Worm (Caenorhabditis elegans) whole organism, young adult: ENCODE measurements around the gene K02E7.11.

Experiments used
- F33H1.4 ChIP-seq: fragments of 200-800 bp; sonication (Bioruptor generic); IDR thresholded peaks from 2 replicates; pipeline ENCODE4 v1.3.6; 2022; ENCODE audit warnings: missing genetic modification reagents, missing genetic modification characterization, missing compliant biosample characterization
- F52B5.7 ChIP-seq: sonication (generic microtip); optimal IDR thresholded peaks from 2 replicates; lab custom pipeline; 2016; ENCODE audit warnings: mild to moderate bottlenecking, missing genetic modification characterization, missing compliant biosample characterization
- K12H6.12 ChIP-seq: fragments of 200-800 bp; sonication (Bioruptor generic); optimal IDR thresholded peaks from 2 replicates; lab custom pipeline; 2018; ENCODE audit warnings: mild to moderate bottlenecking, missing genetic modification characterization, missing compliant biosample characterization
- T07F8.4 ChIP-seq: sonication (generic microtip); optimal IDR thresholded peaks from 2 replicates; lab custom pipeline; 2016; ENCODE audit warnings: mild to moderate bottlenecking, missing genetic modification characterization, moderate library complexity, missing compliant biosample characterization
- Y79H2A.3 ChIP-seq: fragments of 200-800 bp; sonication (Bioruptor generic); conservative IDR thresholded peaks from 2 replicates; pipeline ENCODE4 v1.3.6; 2022; ENCODE audit warnings: missing genetic modification reagents, missing genetic modification characterization, missing compliant biosample characterization
- Y95B8A.8 ChIP-seq: fragments of 200-800 bp; sonication (Bioruptor generic); IDR thresholded peaks from 2 replicates; pipeline ENCODE4 v1.3.6; 2022; ENCODE audit warnings: missing genetic modification reagents, missing genetic modification characterization, missing compliant biosample characterization
- aptf-3 ChIP-seq: fragments of 200-800 bp; sonication (Bioruptor generic); IDR thresholded peaks from 2 replicates; pipeline ENCODE4 v1.3.6; 2022; ENCODE audit warnings: missing genetic modification characterization, missing compliant biosample characterization
- attf-3 ChIP-seq: fragments of 200-800 bp; sonication (Bioruptor generic); conservative IDR thresholded peaks from 2 replicates; pipeline ENCODE4 v1.3.6; 2022; ENCODE audit warnings: missing genetic modification reagents, missing genetic modification characterization, missing compliant biosample characterization
- attf-6 ChIP-seq: fragments of 200-800 bp; sonication (Bioruptor generic); IDR thresholded peaks from 2 replicates; pipeline ENCODE4 v1.3.6; 2022; ENCODE audit warnings: missing genetic modification reagents, missing genetic modification characterization, missing compliant biosample characterization
- ceh-79 ChIP-seq: sonication (generic microtip); optimal IDR thresholded peaks from 2 replicates; lab custom pipeline; 2017; ENCODE audit warnings: mild to moderate bottlenecking, missing genetic modification characterization, missing compliant biosample characterization
- chd-7 ChIP-seq: sonication (generic microtip); optimal IDR thresholded peaks from 2 replicates; lab custom pipeline; 2016; ENCODE audit warnings: mild to moderate bottlenecking, missing genetic modification characterization, moderate library complexity, missing compliant biosample characterization
- egrh-3 ChIP-seq: fragments of 200-800 bp; sonication (Bioruptor generic); IDR thresholded peaks from 2 replicates; pipeline ENCODE4 v1.3.6; 2022; ENCODE audit warnings: missing genetic modification reagents, missing genetic modification characterization, missing compliant biosample characterization
- ets-4 ChIP-seq: fragments of 200-800 bp; sonication (Bioruptor generic); optimal IDR thresholded peaks from 2 replicates; lab custom pipeline; 2018; ENCODE audit warnings: mild to moderate bottlenecking, missing genetic modification characterization, missing compliant biosample characterization
- gei-17 ChIP-seq: fragments of 200-800 bp; sonication (Bioruptor generic); optimal IDR thresholded peaks from 2 replicates; lab custom pipeline; 2018; ENCODE audit warnings: mild to moderate bottlenecking, missing genetic modification characterization, missing compliant biosample characterization
- hmg-1.2 ChIP-seq: fragments of 200-800 bp; sonication (Bioruptor generic); IDR thresholded peaks from 2 replicates; pipeline ENCODE4 v1.3.6; 2022; ENCODE audit warnings: missing genetic modification reagents, missing genetic modification characterization, missing compliant biosample characterization
- lin-40 ChIP-seq: sonication (generic microtip); optimal IDR thresholded peaks from 2 replicates; lab custom pipeline; 2016; ENCODE audit warnings: missing genetic modification characterization, mild to moderate bottlenecking, missing compliant biosample characterization, missing genotype, missing genetic modification reagents
- lin-54 ChIP-seq: fragments of 200-800 bp; sonication (Bioruptor generic); optimal IDR thresholded peaks from 2 replicates; lab custom pipeline; 2018; ENCODE audit warnings: mild to moderate bottlenecking, missing genetic modification characterization, missing compliant biosample characterization
- lir-1 ChIP-seq: fragments of 200-800 bp; sonication (Bioruptor generic); conservative IDR thresholded peaks from 2 replicates; pipeline ENCODE4 v1.3.6; 2022; ENCODE audit warnings: missing genetic modification reagents, missing genetic modification characterization, missing compliant biosample characterization
- lsl-1 ChIP-seq: fragments of 200-800 bp; sonication (Bioruptor generic); optimal IDR thresholded peaks from 2 replicates; lab custom pipeline; 2018; ENCODE audit warnings: mild to moderate bottlenecking, missing genetic modification characterization, moderate library complexity, missing compliant biosample characterization
- mcd-1 ChIP-seq: fragments of 200-800 bp; sonication (Bioruptor generic); IDR thresholded peaks from 2 replicates; pipeline ENCODE4 v1.3.6; 2022; ENCODE audit warnings: missing genetic modification reagents, missing genetic modification characterization, missing compliant biosample characterization
- pbrm-1 ChIP-seq: fragments of 200-800 bp; sonication (Bioruptor generic); IDR thresholded peaks from 2 replicates; pipeline ENCODE4 v1.3.6; 2022; ENCODE audit warnings: missing genetic modification reagents, missing genetic modification characterization, missing compliant biosample characterization
- pha-4 ChIP-seq: fragments of 150-350 bp; sonication (generic microtip); optimal IDR thresholded peaks from 2 replicates; lab custom pipeline; 2014; ENCODE audit warnings: missing biosample characterization, missing genetic modification reagents, missing genetic modification characterization
- rec-8 ChIP-seq, 2 experiments: sonication (generic microtip); optimal IDR thresholded peaks; 2 replicates each; lab custom pipeline; 2016; ENCODE audit warnings: mild to moderate bottlenecking in 2 of 2, missing genetic modification characterization in 2 of 2, missing genetic modification reagents in 2 of 2, missing genotype in 2 of 2, missing biosample characterization in 1 of 2, missing compliant biosample characterization in 1 of 2, moderate library complexity in 1 of 2
- rpc-1 ChIP-seq, 2 experiments: fragments of 150-350 bp in 1 of 2; sonication (generic microtip) in 1 of 2; optimal IDR thresholded peaks; 2 replicates each; lab custom pipeline; 2014 to 2018; ENCODE audit warnings: missing biosample characterization in 1 of 2, missing genetic modification characterization in 1 of 2, missing genetic modification reagents in 1 of 2, missing genotype in 1 of 2
- sdz-38 ChIP-seq: sonication (generic microtip); optimal IDR thresholded peaks from 2 replicates; lab custom pipeline; 2016; ENCODE audit warnings: missing genotype, missing genetic modification characterization, missing compliant biosample characterization
- sea-2 ChIP-seq: fragments of 200-800 bp; sonication (Bioruptor generic); IDR thresholded peaks from 2 replicates; pipeline ENCODE4 v1.3.6; 2022; ENCODE audit warnings: missing genetic modification characterization, missing compliant biosample characterization
- snpc-1.1 ChIP-seq: sonication (generic microtip); optimal IDR thresholded peaks from 2 replicates; lab custom pipeline; 2017; ENCODE audit warnings: missing genetic modification characterization, mild to moderate bottlenecking, missing compliant biosample characterization, antibody characterized with exemption, moderate library complexity, missing genotype, missing genetic modification reagents; ENCODE audit not compliant: insufficient read depth
- snpc-4 ChIP-seq, 5 experiments: fragments of 150-350 bp in 1 of 5; sonication (generic microtip) in 4 of 5; optimal IDR thresholded peaks; 2 replicates each; lab custom pipeline; 2014 to 2018; ENCODE audit warnings: missing genetic modification characterization in 5 of 5, missing biosample characterization in 3 of 5, antibody characterized with exemption in 2 of 5, mild to moderate bottlenecking in 2 of 5, missing compliant biosample characterization in 2 of 5, missing genotype in 2 of 5, moderate library complexity in 2 of 5, missing genetic modification reagents in 1 of 5
- somi-1 ChIP-seq: fragments of 200-800 bp; sonication (Bioruptor generic); optimal IDR thresholded peaks from 2 replicates; lab custom pipeline; 2018; ENCODE audit warnings: mild to moderate bottlenecking, missing genetic modification characterization, missing compliant biosample characterization
- sptf-2 ChIP-seq: fragments of 200-800 bp; sonication (Bioruptor generic); optimal IDR thresholded peaks from 2 replicates; lab custom pipeline; 2018; ENCODE audit warnings: mild to moderate bottlenecking, missing genetic modification characterization, missing compliant biosample characterization
- tbp1 ChIP-seq: fragments of 200-800 bp; sonication (Bioruptor generic); optimal IDR thresholded peaks from 2 replicates; lab custom pipeline; 2018; ENCODE audit warnings: mild to moderate bottlenecking, missing genetic modification characterization, missing compliant biosample characterization
- tbx-9 ChIP-seq: sonication (generic microtip); optimal IDR thresholded peaks from 2 replicates; lab custom pipeline; 2016; ENCODE audit warnings: borderline replicate concordance, missing genetic modification characterization, inconsistent platforms, missing compliant biosample characterization
- unc-130 ChIP-seq: sonication (generic microtip); optimal IDR thresholded peaks from 2 replicates; lab custom pipeline; 2016; ENCODE audit warnings: missing genetic modification reagents, missing genetic modification characterization, missing compliant biosample characterization
- unc-62 ChIP-seq: fragments of 150-350 bp; optimal IDR thresholded peaks from 2 replicates; lab custom pipeline; 2014; ENCODE audit warnings: missing biosample characterization, missing genetic modification reagents, missing genetic modification characterization
- zim-3 ChIP-seq: sonication (generic microtip); optimal IDR thresholded peaks from 2 replicates; lab custom pipeline; 2017; ENCODE audit warnings: mild to moderate bottlenecking, missing genetic modification characterization, moderate library complexity, missing compliant biosample characterization
- ztf-18 ChIP-seq: sonication (generic microtip); optimal IDR thresholded peaks from 2 replicates; lab custom pipeline; 2016; ENCODE audit warnings: missing genotype, mild to moderate bottlenecking, missing genetic modification characterization, missing compliant biosample characterization
- ztf-25 ChIP-seq: fragments of 200-800 bp; sonication (Bioruptor generic); IDR thresholded peaks from 2 replicates; pipeline ENCODE4 v1.3.6; 2022; ENCODE audit warnings: missing genetic modification reagents, missing genetic modification characterization, missing compliant biosample characterization
- ztf-26 ChIP-seq: sonication (generic microtip); optimal IDR thresholded peaks from 2 replicates; lab custom pipeline; 2017; ENCODE audit warnings: missing genetic modification characterization, missing compliant biosample characterization
- ztf-6 ChIP-seq: fragments of 200-800 bp; sonication (Bioruptor generic); IDR thresholded peaks from 2 replicates; pipeline ENCODE4 v1.3.6; 2022; ENCODE audit warnings: missing genetic modification reagents, missing genetic modification characterization, missing compliant biosample characterization

Gene K02E7.11

ce11 chrII:1075424-1075823 lies at the start of gene K02E7.11:
Gene K02E7.11, minus strand, starts transcription at chrII:1075524.
- no peak for TF ChIP-seq rpc-1 (optimal IDR thresholded peaks at IDR 0.05; lab: Kevin White, UChicago)
- no peak for TF ChIP-seq rpc-1 (tag; optimal IDR thresholded peaks at IDR 0.05; lab: Kevin White, UChicago)
- no peak for TF ChIP-seq ztf-6 (GFP tag; lab: Robert Waterston, UW)
- TF ChIP-seq tbp1: no peak
- no peak for TF ChIP-seq attf-3
- TF ChIP-seq ceh-79 (tag; lab: Kevin White, UChicago): no peak
- TF ChIP-seq F33H1.4 (GFP tag; lab: Robert Waterston, UW): no peak
- TF ChIP-seq ets-4 (GFP tag; lab: Kevin White, UChicago): no peak
- no peak for TF ChIP-seq ztf-26
- TF ChIP-seq K12H6.12 (tag; lab: Kevin White, UChicago): no peak
- TF ChIP-seq mcd-1: no peak
- no peak for TF ChIP-seq chd-7 (tag; lab: Kevin White, UChicago)
- TF ChIP-seq hmg-1.2: no peak
- TF ChIP-seq lin-40 (tag; lab: Kevin White, UChicago): no peak

- peak; percentile 70 for TF ChIP-seq mcd-1
- TF ChIP-seq lin-54: peak; percentile 26
- TF ChIP-seq Y95B8A.8 (GFP tag; lab: Robert Waterston, UW): no peak
- TF ChIP-seq, all 124 proteins: peak for 2
Measured at ce11 chrII:1124757-1125156, 49.4 kb upstream of the K02E7.11 start.

ce11 chrII:1123208-1123607 lies 47.9 kb upstream of the K02E7.11 start, which contains the start of the genes sut-1 and eri-3:
Gene sut-1, minus strand, starts transcription at chrII:1123265.
Gene eri-3, plus strand, starts transcription at chrII:1123534.
- TF ChIP-seq ztf-26: no peak
- no peak for TF ChIP-seq ztf-25
- TF ChIP-seq Y95B8A.8 (GFP tag; lab: Robert Waterston, UW): no peak
- TF ChIP-seq lin-40 (tag; lab: Kevin White, UChicago): no peak
- no peak for TF ChIP-seq attf-3
- no peak for TF ChIP-seq snpc-1.1 (tag; lab: Kevin White, UChicago)
- TF ChIP-seq zim-3: no peak
- TF ChIP-seq tbx-9: no peak
- TF ChIP-seq ceh-79 (tag; lab: Kevin White, UChicago): no peak
- TF ChIP-seq pbrm-1 (GFP tag; lab: Robert Waterston, UW): no peak
- TF ChIP-seq ztf-18 (tag; lab: Kevin White, UChicago): no peak
- TF ChIP-seq F52B5.7 (tag; lab: Kevin White, UChicago): no peak
- no peak for TF ChIP-seq lir-1
- no peak for TF ChIP-seq lin-54
- TF ChIP-seq attf-6 (GFP tag; lab: Robert Waterston, UW): no peak
- TF ChIP-seq sea-2 (GFP tag; lab: Robert Waterston, UW): no peak
- TF ChIP-seq F33H1.4 (GFP tag; lab: Robert Waterston, UW): no peak
- no peak for TF ChIP-seq gei-17 (GFP tag; lab: Kevin White, UChicago)

ce11 chrII:1117992-1118729 lies 42.8 kb upstream of the K02E7.11 start, which contains the start of gene lips-13:
Gene lips-13, minus strand, starts transcription at chrII:1118042.
- TF ChIP-seq sea-2 (GFP tag; lab: Robert Waterston, UW): no peak
- TF ChIP-seq sdz-38 (tag; lab: Kevin White, UChicago): no peak
- TF ChIP-seq somi-1 (GFP tag; lab: Kevin White, UChicago): no peak
- peak; percentile 46 for TF ChIP-seq hmg-1.2
- no peak for TF ChIP-seq T07F8.4 (tag; lab: Kevin White, UChicago)
- TF ChIP-seq rec-8 (tag; optimal IDR thresholded peaks at IDR 0.05; lab: Kevin White, UChicago): no peak
- TF ChIP-seq Y79H2A.3 (GFP tag; lab: Robert Waterston, UW): no peak
- no peak for TF ChIP-seq sptf-2 (GFP tag; lab: Kevin White, UChicago)
- TF ChIP-seq lsl-1 (GFP tag; lab: Kevin White, UChicago): no peak
- no peak for TF ChIP-seq aptf-3
- TF ChIP-seq unc-62: no peak
- TF ChIP-seq snpc-1.1 (tag; lab: Kevin White, UChicago): peak; percentile 46
- TF ChIP-seq snpc-4 (GFP tag; optimal IDR thresholded peaks at IDR 0.05; lab: Kevin White, UChicago): peak; percentile 41
- peak in 3 of 4 experiments; percentile 45 to 86 (median 86) for TF ChIP-seq snpc-4 (tag; optimal IDR thresholded peaks at IDR 0.05; lab: Kevin White, UChicago)
- TF ChIP-seq unc-130 (GFP tag; lab: Kevin White, UChicago): no peak
- TF ChIP-seq gei-17 (GFP tag; lab: Kevin White, UChicago): no peak
- no peak for TF ChIP-seq pha-4 (tag; lab: Kevin White, UChicago)
- TF ChIP-seq egrh-3: no peak
